Fruit fly (Drosophila melanogaster) whole organism, adult: ENCODE results near the gene CG31274.
"Not testable (repeated sequence)": the region's sequence is repeated elsewhere in the genome, so short reads cannot be mapped to it uniquely, and the experiment has no call there.

Experiments used
- CG11617 ChIP-seq: fragments of 200-800 bp; sonication (Bioruptor generic); optimal IDR thresholded peaks from 2 replicates; lab custom pipeline; 2017; ENCODE audit warnings: mild to moderate bottlenecking, missing biosample characterization, missing genetic modification reagents, missing genetic modification characterization
- CG12768 ChIP-seq: fragments of 200-800 bp; sonication (Bioruptor generic); optimal IDR thresholded peaks from 2 replicates; lab custom pipeline; 2017; ENCODE audit warnings: missing biosample characterization, missing genetic modification characterization, mild to moderate bottlenecking, moderate library complexity, missing genetic modification reagents
- CG14711 ChIP-seq: fragments of 200-800 bp; sonication (Bioruptor generic); optimal IDR thresholded peaks from 2 replicates; lab custom pipeline; 2018; ENCODE audit warnings: missing biosample characterization, mild to moderate bottlenecking, missing genetic modification characterization, moderate library complexity
- CG1620 ChIP-seq: fragments of 200-800 bp; sonication (Bioruptor generic); optimal IDR thresholded peaks from 2 replicates; lab custom pipeline; 2016; ENCODE audit warnings: missing biosample characterization, missing genetic modification characterization
- CG33017 ChIP-seq: fragments of 200-800 bp; sonication (Bioruptor generic); optimal IDR thresholded peaks from 2 replicates; lab custom pipeline; 2018; ENCODE audit warnings: missing biosample characterization, mild to moderate bottlenecking, missing genetic modification characterization, moderate library complexity
- CG5204 ChIP-seq: fragments of 200-800 bp; sonication (Bioruptor generic); optimal IDR thresholded peaks from 2 replicates; lab custom pipeline; 2016; ENCODE audit warnings: missing biosample characterization, missing genetic modification characterization
- CG7045 ChIP-seq: fragments of 200-800 bp; sonication (Bioruptor generic); optimal IDR thresholded peaks from 2 replicates; lab custom pipeline; 2017; ENCODE audit warnings: missing biosample characterization, mild to moderate bottlenecking, missing genetic modification characterization
- CG7101 ChIP-seq: fragments of 200-800 bp; sonication (Bioruptor generic); optimal IDR thresholded peaks from 2 replicates; lab custom pipeline; 2018; ENCODE audit warnings: missing biosample characterization, mild to moderate bottlenecking, missing genetic modification characterization, moderate library complexity
- Clk ChIP-seq: fragments of 200-800 bp; sonication (Bioruptor generic); optimal IDR thresholded peaks from 2 replicates; lab custom pipeline; 2017; ENCODE audit warnings: missing biosample characterization, missing genetic modification characterization
- Crg-1 ChIP-seq: fragments of 200-800 bp; sonication (Bioruptor generic); optimal IDR thresholded peaks from 2 replicates; lab custom pipeline; 2016; ENCODE audit warnings: missing biosample characterization, missing genetic modification characterization
- Hr96 ChIP-seq: fragments of 200-800 bp; sonication (Bioruptor generic); optimal IDR thresholded peaks from 2 replicates; lab custom pipeline; 2016; ENCODE audit warnings: missing biosample characterization, missing genetic modification characterization
- Mnt ChIP-seq: fragments of 200-800 bp; sonication (Bioruptor generic); optimal IDR thresholded peaks from 2 replicates; lab custom pipeline; 2016; ENCODE audit warnings: missing biosample characterization, mild to moderate bottlenecking, missing genetic modification characterization
- bab1 ChIP-seq: fragments of 200-800 bp; sonication (Bioruptor generic); optimal IDR thresholded peaks from 3 replicates; lab custom pipeline; 2019; ENCODE audit warnings: missing biosample characterization, mild to moderate bottlenecking, missing genetic modification characterization, moderate library complexity
- cic ChIP-seq: fragments of 200-800 bp; sonication (Bioruptor generic); optimal IDR thresholded peaks from 2 replicates; lab custom pipeline; 2017; ENCODE audit warnings: missing biosample characterization, mild to moderate bottlenecking, missing genetic modification characterization, moderate library complexity
- cnc ChIP-seq, 2 experiments: fragments of >200 bp; optimal IDR thresholded peaks; 2 replicates each; lab custom pipeline; 2017
- kay ChIP-seq: fragments of 200-800 bp; sonication (Bioruptor generic); peaks from one replicate; lab custom pipeline; 2016; ENCODE audit warnings: missing biosample characterization, missing genetic modification characterization, borderline replicate concordance
- ovo ChIP-seq: fragments of 200-800 bp; sonication (Bioruptor generic); optimal IDR thresholded peaks from 2 replicates; lab custom pipeline; 2016; ENCODE audit warnings: missing biosample characterization, missing genetic modification characterization
- pad ChIP-seq: fragments of 200-800 bp; sonication (Bioruptor generic); optimal IDR thresholded peaks from 3 replicates; lab custom pipeline; 2017; ENCODE audit warnings: missing biosample characterization, missing genetic modification characterization, mild to moderate bottlenecking, moderate library complexity, missing genetic modification reagents
- tj ChIP-seq: fragments of 200-800 bp; sonication (Bioruptor generic); optimal IDR thresholded peaks from 3 replicates; lab custom pipeline; 2017; ENCODE audit warnings: missing biosample characterization, mild to moderate bottlenecking, missing genetic modification characterization, moderate library complexity
- toe ChIP-seq: fragments of 200-800 bp; sonication (Bioruptor generic); optimal IDR thresholded peaks from 2 replicates; lab custom pipeline; 2016; ENCODE audit warnings: missing biosample characterization, missing genetic modification characterization

The CG31274 gene

DNA sequence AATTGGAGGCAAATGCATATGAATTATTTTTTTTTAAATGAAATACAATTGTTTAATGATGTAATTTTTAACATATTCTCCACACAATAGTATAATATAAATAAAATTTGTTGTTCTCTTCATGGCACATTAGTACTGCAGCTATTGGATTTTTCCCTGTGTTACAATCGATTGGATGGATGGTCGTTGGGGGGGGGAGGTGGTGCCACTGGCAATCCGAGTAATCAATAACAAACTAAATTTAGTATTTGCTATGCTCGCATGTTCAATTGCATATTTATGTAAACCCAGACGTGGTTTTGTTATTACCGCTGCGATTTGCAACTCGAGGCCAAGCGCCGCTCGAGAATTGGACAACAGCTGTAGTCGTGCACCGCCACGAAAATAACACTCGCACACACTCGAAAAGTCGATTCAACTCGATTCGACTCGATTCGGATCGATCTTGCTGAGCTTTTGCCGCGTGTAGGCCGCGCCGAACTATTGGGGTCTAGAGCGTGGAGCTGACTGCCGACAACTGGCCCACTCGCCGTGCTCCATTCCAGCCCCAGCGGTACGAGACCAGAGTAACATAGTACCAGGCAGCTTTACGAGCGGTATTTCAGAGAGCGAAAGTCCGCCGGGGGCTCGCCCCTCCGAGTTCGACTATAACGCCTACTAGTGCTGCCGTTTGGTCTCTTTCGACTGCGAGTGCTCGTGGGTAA is 5.4 kb upstream of the CG31274 start, which contains the start of gene CG18622:
Gene CG18622 (minus strand): TSS at position 513 of the 704 bp plus-strand sequence.
- peak; percentile 3 for TF ChIP-seq CG33017 (tag; lab: Kevin White, UChicago)
- TF ChIP-seq Clk = no peak
- TF ChIP-seq CG7045 (GFP tag; lab: Kevin White, UChicago) = no peak
- TF ChIP-seq CG7101 (tag; lab: Kevin White, UChicago) = no peak
- no peak for TF ChIP-seq cnc (optimal IDR thresholded peaks at IDR 0.05; lab: Kevin White, UChicago)
- TF ChIP-seq CG1620 (GFP tag; lab: Kevin White, UChicago) = no peak
- TF ChIP-seq tj (GFP tag; lab: Kevin White, UChicago) = peak; percentile 21
- peak; percentile 88 for TF ChIP-seq CG12768 (GFP tag; lab: Kevin White, UChicago)
- peak; percentile 24 for TF ChIP-seq toe (GFP tag; lab: Kevin White, UChicago)
- TF ChIP-seq Crg-1 = no peak
- peak; percentile 82 for TF ChIP-seq kay (GFP tag; lab: Kevin White, UChicago)
- peak; percentile 56 for TF ChIP-seq ovo
- peak; percentile 94 for TF ChIP-seq pad (GFP tag; lab: Kevin White, UChicago)
- TF ChIP-seq Mnt (GFP tag; lab: Kevin White, UChicago) = peak; percentile 63
- TF ChIP-seq bab1 (GFP tag; lab: Kevin White, UChicago) = no peak
- TF ChIP-seq CG5204 = no peak
- no peak for TF ChIP-seq Hr96
- TF ChIP-seq CG14711 (tag; lab: Kevin White, UChicago) = no peak
- TF ChIP-seq CG11617 = no peak
- TF ChIP-seq cic = peak; percentile 95

DNA sequence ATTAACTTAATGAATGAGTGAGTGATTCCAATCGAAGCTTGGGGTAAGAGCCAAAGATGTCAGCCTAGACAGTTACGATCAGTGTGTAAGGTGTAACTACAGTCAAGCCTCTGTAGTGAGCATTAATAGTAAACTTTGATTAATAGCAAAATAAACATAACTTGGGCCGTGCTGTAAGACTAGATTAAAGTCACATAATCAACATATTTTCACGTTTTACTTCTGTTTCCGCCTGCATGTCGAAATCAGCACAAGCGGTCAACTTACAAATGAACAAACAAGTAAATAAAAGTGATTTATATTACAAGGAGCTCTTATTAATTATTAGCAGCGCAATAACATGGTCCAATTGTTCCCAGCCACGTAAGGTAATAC is 4.9 kb upstream of the CG31274 start:
- TF ChIP-seq cic (peak; percentile 12), Mnt (GFP tag; lab: Kevin White, UChicago) (no peak)

DNA sequence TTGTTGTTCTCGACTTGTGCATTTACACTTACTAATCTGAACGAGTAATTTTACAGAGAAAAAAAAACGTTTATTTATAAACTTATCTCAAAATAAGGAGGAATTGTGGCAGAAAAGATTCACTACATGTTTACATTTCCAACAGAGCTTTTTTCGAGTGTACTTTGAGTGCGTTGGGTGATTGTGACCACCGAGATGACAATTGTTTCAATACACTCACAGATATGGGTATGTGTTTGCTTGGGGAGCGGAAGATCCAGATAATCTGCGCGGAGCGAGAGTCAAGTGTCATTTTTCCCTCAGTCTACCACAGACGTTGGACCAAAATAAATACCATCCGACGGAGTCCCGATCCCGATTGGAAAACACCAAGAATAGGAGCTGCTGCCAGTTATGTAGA is 4.3 kb upstream of the CG31274 start, which contains the start of gene MESK4:
Gene MESK4 (plus strand): TSS at position 301 of the 400 bp plus-strand sequence.
- TF ChIP-seq cic; CG33017 (tag; lab: Kevin White, UChicago); pad (GFP tag; lab: Kevin White, UChicago): not testable (repeated sequence)

DNA sequence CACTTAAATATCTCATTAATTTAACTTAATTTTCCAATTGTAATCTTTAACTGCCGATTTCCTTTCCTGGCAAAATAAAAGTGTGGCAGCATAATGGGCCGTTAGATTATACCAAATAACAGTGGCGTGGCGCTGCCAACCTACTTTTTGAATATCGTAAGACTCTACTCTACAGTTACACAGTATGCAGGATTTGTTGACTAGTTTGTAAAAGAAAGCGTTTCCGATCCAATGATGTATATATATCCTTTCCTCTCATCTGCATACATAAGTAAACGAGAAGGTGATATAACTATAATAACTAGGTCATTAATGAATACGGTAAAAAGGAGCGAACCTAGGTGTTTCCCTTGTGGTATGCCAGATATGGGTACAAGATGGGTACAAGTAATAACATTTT is 1.0 kb upstream of the CG31274 start, which contains the start of gene EMC2B:
Gene EMC2B (minus strand): TSS at position 98 of the 400 bp plus-strand sequence.
- TF ChIP-seq CG7045 (GFP tag; lab: Kevin White, UChicago) (no peak), cic (no peak), Mnt (GFP tag; lab: Kevin White, UChicago) (peak; percentile 24), cnc (optimal IDR thresholded peaks at IDR 0.05; lab: Kevin White, UChicago) (no peak), toe (GFP tag; lab: Kevin White, UChicago) (peak; percentile 43), CG1620 (GFP tag; lab: Kevin White, UChicago) (peak; percentile 5), tj (GFP tag; lab: Kevin White, UChicago) (no peak), CG33017 (tag; lab: Kevin White, UChicago) (peak; percentile 57), ovo (peak; percentile 70), Crg-1 (no peak), Hr96 (peak; percentile 54), CG5204 (peak; percentile 52), Clk (no peak), pad (GFP tag; lab: Kevin White, UChicago) (peak; percentile 4), CG14711 (tag; lab: Kevin White, UChicago) (peak; percentile 37), CG12768 (GFP tag; lab: Kevin White, UChicago) (peak; percentile 23), CG7101 (tag; lab: Kevin White, UChicago) (peak; percentile 52), kay (GFP tag; lab: Kevin White, UChicago) (no peak), CG11617 (no peak), bab1 (GFP tag; lab: Kevin White, UChicago) (peak; percentile 60)

DNA sequence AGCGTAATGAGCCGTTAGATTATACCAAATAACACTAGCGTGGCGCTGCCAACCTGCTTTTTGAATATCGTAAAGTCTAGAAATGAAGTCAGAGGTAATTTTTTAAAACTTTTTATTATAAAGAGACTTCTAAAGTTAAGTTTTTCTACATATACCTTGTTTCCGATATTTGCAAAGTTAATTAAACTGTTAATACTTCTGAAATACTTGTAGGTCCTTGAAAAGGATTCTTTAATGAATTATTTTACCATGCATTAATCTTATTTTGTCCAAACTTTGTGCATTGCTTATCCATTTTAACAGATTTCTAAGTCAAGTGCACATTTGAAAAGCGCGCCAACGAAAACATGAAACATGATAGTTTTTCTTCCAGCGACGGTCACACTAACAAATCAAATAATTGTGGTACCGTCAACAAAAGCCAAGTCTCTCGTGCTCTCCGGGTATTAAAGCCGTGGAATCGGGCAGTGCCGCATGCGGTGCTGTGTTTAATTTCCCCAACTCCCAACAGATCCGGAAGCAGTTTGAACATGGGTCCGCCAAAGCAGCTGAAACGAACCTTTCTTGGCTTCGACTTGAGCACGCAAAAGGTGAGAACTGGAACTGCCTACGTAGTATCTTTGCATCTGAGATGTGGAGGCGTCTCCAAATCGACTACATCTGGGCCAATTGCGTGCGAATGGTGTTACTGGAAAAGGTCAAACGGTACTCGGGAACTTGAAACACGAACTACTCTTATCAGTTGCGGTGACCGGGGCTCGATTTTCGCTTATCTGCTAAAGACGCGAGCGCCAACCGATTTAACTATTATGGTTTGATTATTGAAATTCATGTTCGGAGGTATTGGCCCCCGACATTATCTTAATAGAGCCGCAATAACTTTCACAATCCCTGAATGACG is 3.5 kb downstream of the CG31274 start, which contains the start of the genes EMC2A and CG3534:
Gene EMC2A (minus strand): TSS at position 13 of the 901 bp plus-strand sequence.
Gene CG3534 (plus strand): TSS at position 388 of the 901 bp plus-strand sequence.
- TF ChIP-seq bab1 (GFP tag; lab: Kevin White, UChicago) = peak; percentile 49
- peak; percentile 7 for TF ChIP-seq ovo
- TF ChIP-seq Clk = no peak
- no peak for TF ChIP-seq cic
- peak; percentile 13 for TF ChIP-seq Mnt (GFP tag; lab: Kevin White, UChicago)
- TF ChIP-seq toe (GFP tag; lab: Kevin White, UChicago) = peak; percentile 24
- TF ChIP-seq kay (GFP tag; lab: Kevin White, UChicago) = peak; percentile 62
- TF ChIP-seq pad (GFP tag; lab: Kevin White, UChicago) = peak; percentile 8
